Fruit fly (Drosophila melanogaster) whole organism, embryonic: ENCODE data around the gene opa.

ENCODE experiments used
- Ada2b ChIP-seq: fragments of 200-800 bp; sonication (Bioruptor generic); IDR thresholded peaks from 2 replicates; pipeline ENCODE4 v1.3.6; 2022; ENCODE audit warnings: missing biosample characterization, missing genetic modification characterization
- Aef1 ChIP-seq: fragments of 200-800 bp; sonication (Bioruptor generic); IDR thresholded peaks from 3 replicates; pipeline ENCODE4 v1.3.6; 2022; ENCODE audit warnings: missing biosample characterization, missing genetic modification characterization
- CG10147 ChIP-seq: fragments of 200-800 bp; sonication (Bioruptor generic); optimal IDR thresholded peaks from 2 replicates; lab custom pipeline; 2019; ENCODE audit warnings: missing biosample characterization, mild to moderate bottlenecking, missing genetic modification characterization, moderate library complexity
- CG10462 ChIP-seq: fragments of 200-800 bp; sonication (Bioruptor generic); optimal IDR thresholded peaks from 2 replicates; lab custom pipeline; 2016; ENCODE audit warnings: missing biosample characterization, missing genetic modification characterization
- CG11093 ChIP-seq: fragments of 200-800 bp; sonication (Bioruptor generic); IDR thresholded peaks from 3 replicates; pipeline ENCODE4 v1.3.6; 2022; ENCODE audit warnings: missing biosample characterization, missing genetic modification characterization
- CG12659 ChIP-seq: fragments of 200-800 bp; sonication (Bioruptor generic); optimal IDR thresholded peaks from 3 replicates; lab custom pipeline; 2017; ENCODE audit warnings: mild to moderate bottlenecking, missing biosample characterization, missing genetic modification reagents, missing genetic modification characterization
- CG13894 ChIP-seq: fragments of 200-800 bp; sonication (Bioruptor generic); optimal IDR thresholded peaks from 3 replicates; lab custom pipeline; 2018; ENCODE audit warnings: missing biosample characterization, mild to moderate bottlenecking, missing genetic modification characterization, moderate library complexity
- CG14050 ChIP-seq: fragments of 200-800 bp; sonication (Bioruptor generic); IDR thresholded peaks from 3 replicates; pipeline ENCODE4 v1.3.6; 2022; ENCODE audit warnings: missing biosample characterization, missing genetic modification characterization
- CG14667 ChIP-seq: fragments of 200-800 bp; sonication (Bioruptor generic); IDR thresholded peaks from 2 replicates; pipeline ENCODE4 v1.3.6; 2022; ENCODE audit warnings: missing biosample characterization, missing genetic modification characterization
- CG1647 ChIP-seq: fragments of 200-800 bp; sonication (Bioruptor generic); optimal IDR thresholded peaks from 3 replicates; lab custom pipeline; 2016; ENCODE audit warnings: missing biosample characterization, missing genetic modification characterization
- CG17186 ChIP-seq: fragments of 200-800 bp; sonication (Bioruptor generic); optimal IDR thresholded peaks from 3 replicates; lab custom pipeline; 2017; ENCODE audit warnings: missing biosample characterization, missing genetic modification reagents, missing genetic modification characterization
- CG1792 ChIP-seq: fragments of 200-800 bp; sonication (Bioruptor generic); optimal IDR thresholded peaks from 2 replicates; lab custom pipeline; 2016; ENCODE audit warnings: missing biosample characterization, missing genetic modification characterization
- CG18262 ChIP-seq: fragments of 200-800 bp; optimal IDR thresholded peaks from 3 replicates; lab custom pipeline; 2019; ENCODE audit warnings: missing biosample characterization, mild to moderate bottlenecking, missing genetic modification characterization, moderate library complexity
- CG2678 ChIP-seq: fragments of 200-800 bp; sonication (Bioruptor generic); optimal IDR thresholded peaks from 3 replicates; lab custom pipeline; 2019; ENCODE audit warnings: missing biosample characterization, mild to moderate bottlenecking, missing genetic modification characterization, moderate library complexity
- CG2712 ChIP-seq: fragments of 200-800 bp; optimal IDR thresholded peaks from 3 replicates; lab custom pipeline; 2019; ENCODE audit warnings: missing biosample characterization, mild to moderate bottlenecking, missing genetic modification characterization, moderate library complexity
- CG3065 ChIP-seq: fragments of 200-800 bp; sonication (Bioruptor generic); optimal IDR thresholded peaks from 2 replicates; lab custom pipeline; 2016; ENCODE audit warnings: missing biosample characterization, missing genetic modification characterization
- CG33213 ChIP-seq: fragments of 200-800 bp; sonication (Bioruptor generic); optimal IDR thresholded peaks from 3 replicates; lab custom pipeline; 2016; ENCODE audit warnings: missing biosample characterization, missing genetic modification characterization
- CG4360 ChIP-seq: fragments of 200-800 bp; sonication (Bioruptor generic); IDR thresholded peaks from 2 replicates; pipeline ENCODE4 v1.3.6; 2022; ENCODE audit warnings: missing biosample characterization, missing genetic modification characterization
- CG7271 ChIP-seq: fragments of 200-800 bp; sonication (Bioruptor generic); optimal IDR thresholded peaks from 2 replicates; lab custom pipeline; 2018; ENCODE audit warnings: missing biosample characterization, mild to moderate bottlenecking, missing genetic modification characterization, moderate library complexity
- CG8388 ChIP-seq: fragments of 200-800 bp; sonication (Bioruptor generic); optimal IDR thresholded peaks from 2 replicates; lab custom pipeline; 2019; ENCODE audit warnings: missing biosample characterization, mild to moderate bottlenecking, missing genetic modification characterization, moderate library complexity
- CG9215 ChIP-seq: fragments of 200-800 bp; sonication (Bioruptor generic); IDR thresholded peaks from 2 replicates; pipeline ENCODE4 v1.3.6; 2022; ENCODE audit warnings: missing biosample characterization, missing genetic modification characterization
- CG9437 ChIP-seq: fragments of 200-800 bp; sonication (Bioruptor generic); optimal IDR thresholded peaks from 2 replicates; lab custom pipeline; 2018; ENCODE audit warnings: missing biosample characterization, mild to moderate bottlenecking, missing genetic modification characterization
- Deaf1 ChIP-seq: fragments of 200-800 bp; optimal IDR thresholded peaks from 3 replicates; lab custom pipeline; 2019; ENCODE audit warnings: missing biosample characterization, mild to moderate bottlenecking, missing genetic modification characterization, moderate library complexity
- Doc2 ChIP-seq: fragments of 200-800 bp; sonication (Bioruptor generic); IDR thresholded peaks from 2 replicates; pipeline ENCODE4 v1.3.6; 2022; ENCODE audit warnings: missing biosample characterization, missing genetic modification characterization
- Elba2 ChIP-seq: fragments of 200-800 bp; sonication (Bioruptor generic); optimal IDR thresholded peaks from 3 replicates; lab custom pipeline; 2016; ENCODE audit warnings: missing biosample characterization, missing genetic modification characterization
- Fer1 ChIP-seq: fragments of 200-800 bp; sonication (Bioruptor generic); optimal IDR thresholded peaks from 2 replicates; lab custom pipeline; 2017; ENCODE audit warnings: missing biosample characterization, mild to moderate bottlenecking, missing genetic modification characterization
- Hand ChIP-seq: fragments of 200-800 bp; sonication (Bioruptor generic); optimal IDR thresholded peaks from 2 replicates; lab custom pipeline; 2017; ENCODE audit warnings: mild to moderate bottlenecking, missing biosample characterization, missing genetic modification reagents, missing genetic modification characterization
- HmgD ChIP-seq: fragments of 200-800 bp; sonication (Bioruptor generic); optimal IDR thresholded peaks from 3 replicates; lab custom pipeline; 2016; ENCODE audit warnings: missing biosample characterization, missing genetic modification characterization
- Hmx ChIP-seq: fragments of 200-800 bp; sonication (Bioruptor generic); optimal IDR thresholded peaks from 2 replicates; lab custom pipeline; 2016; ENCODE audit warnings: missing biosample characterization, missing genetic modification characterization
- Hsf ChIP-seq: fragments of 200-800 bp; sonication (Bioruptor generic); optimal IDR thresholded peaks from 3 replicates; lab custom pipeline; 2016; ENCODE audit warnings: missing biosample characterization, missing genetic modification characterization
- Lpt ChIP-seq: fragments of >200 bp; optimal IDR thresholded peaks from 2 replicates; lab custom pipeline; 2018; ENCODE audit warnings: missing biosample characterization, missing genetic modification characterization
- NC2β ChIP-seq: fragments of 200-800 bp; sonication (Bioruptor generic); optimal IDR thresholded peaks from 2 replicates; lab custom pipeline; 2016; ENCODE audit warnings: missing biosample characterization, missing genetic modification characterization
- Oaz ChIP-seq: fragments of 200-800 bp; sonication (Bioruptor generic); IDR thresholded peaks from 2 replicates; pipeline ENCODE4 v1.3.6; 2022; ENCODE audit warnings: missing biosample characterization, missing genetic modification characterization
- Rfx ChIP-seq: fragments of 200-800 bp; sonication (Bioruptor generic); IDR thresholded peaks from 2 replicates; pipeline ENCODE4 v1.3.6; 2022; ENCODE audit warnings: missing biosample characterization, missing genetic modification characterization
- Rx ChIP-seq: fragments of 200-800 bp; sonication (Bioruptor generic); IDR thresholded peaks from 2 replicates; pipeline ENCODE4 v1.3.6; 2022; ENCODE audit warnings: missing biosample characterization, missing genetic modification characterization
- ap ChIP-seq: fragments of 200-800 bp; sonication (Bioruptor generic); IDR thresholded peaks from 2 replicates; pipeline ENCODE4 v1.3.6; 2022; ENCODE audit warnings: missing biosample characterization, missing genetic modification characterization
- crc ChIP-seq: fragments of 200-800 bp; sonication (Bioruptor generic); optimal IDR thresholded peaks from 2 replicates; lab custom pipeline; 2016; ENCODE audit warnings: missing biosample characterization, missing genetic modification characterization
- croc ChIP-seq: fragments of 200-800 bp; sonication (Bioruptor generic); conservative IDR thresholded peaks from 3 replicates; pipeline ENCODE4 v1.3.6; 2022; ENCODE audit warnings: missing biosample characterization, missing genetic modification characterization
- dimm ChIP-seq: fragments of 200-800 bp; sonication (Bioruptor generic); IDR thresholded peaks from 2 replicates; pipeline ENCODE4 v1.3.6; 2022; ENCODE audit warnings: missing biosample characterization, missing genetic modification characterization
- ems ChIP-seq: fragments of 200-800 bp; sonication (Bioruptor generic); optimal IDR thresholded peaks from 3 replicates; lab custom pipeline; 2016; ENCODE audit warnings: missing biosample characterization, missing genetic modification characterization
- eve ChIP-seq, 2 experiments: fragments of >200 bp; optimal IDR thresholded peaks; 2 replicates each; lab custom pipeline; 2017; ENCODE audit warnings: missing biosample characterization in 2 of 2, missing genetic modification characterization in 2 of 2
- ewg ChIP-seq: fragments of 200-800 bp; sonication (Bioruptor generic); optimal IDR thresholded peaks from 3 replicates; lab custom pipeline; 2017; ENCODE audit warnings: mild to moderate bottlenecking, missing biosample characterization, missing genetic modification reagents, missing genetic modification characterization
- fd3F ChIP-seq: fragments of 200-800 bp; sonication (Bioruptor generic); optimal IDR thresholded peaks from 2 replicates; lab custom pipeline; 2018; ENCODE audit warnings: missing biosample characterization, mild to moderate bottlenecking, missing genetic modification characterization, moderate library complexity
- fd96Cb ChIP-seq: fragments of 200-800 bp; sonication (Bioruptor generic); optimal IDR thresholded peaks from 2 replicates; lab custom pipeline; 2018; ENCODE audit warnings: missing biosample characterization, mild to moderate bottlenecking, missing genetic modification characterization, moderate library complexity
- ham ChIP-seq: fragments of 200-800 bp; sonication (Bioruptor generic); IDR thresholded peaks from 2 replicates; pipeline ENCODE4 v1.3.6; 2022; ENCODE audit warnings: missing biosample characterization, missing genetic modification characterization
- jumu ChIP-seq: fragments of 200-800 bp; sonication (Bioruptor generic); optimal IDR thresholded peaks from 3 replicates; lab custom pipeline; 2016; ENCODE audit warnings: missing biosample characterization, missing genetic modification characterization
- ken ChIP-seq: fragments of 200-800 bp; sonication (Bioruptor generic); IDR thresholded peaks from 3 replicates; pipeline ENCODE4 v1.3.6; 2022; ENCODE audit warnings: missing biosample characterization, missing genetic modification characterization
- repo ChIP-seq: fragments of 200-800 bp; sonication (Bioruptor generic); optimal IDR thresholded peaks from 2 replicates; lab custom pipeline; 2016; ENCODE audit warnings: missing biosample characterization, missing genetic modification characterization
- scrt ChIP-seq: fragments of 200-800 bp; sonication (Bioruptor generic); optimal IDR thresholded peaks from 2 replicates; lab custom pipeline; 2018; ENCODE audit warnings: missing biosample characterization, mild to moderate bottlenecking, missing genetic modification characterization, moderate library complexity
- sr ChIP-seq: fragments of 200-800 bp; sonication (Bioruptor generic); IDR thresholded peaks from 3 replicates; pipeline ENCODE4 v1.3.6; 2022; ENCODE audit warnings: missing biosample characterization, missing genetic modification characterization
- toy ChIP-seq: fragments of 200-800 bp; sonication (Bioruptor generic); IDR thresholded peaks from 2 replicates; pipeline ENCODE4 v1.3.6; 2022; ENCODE audit warnings: missing biosample characterization, missing genetic modification characterization
- unc-4 ChIP-seq: fragments of 200-800 bp; sonication (Bioruptor generic); IDR thresholded peaks from 2 replicates; pipeline ENCODE4 v1.3.6; 2022; ENCODE audit warnings: missing biosample characterization, missing genetic modification characterization; ENCODE audit not compliant: partially characterized antibody
- z ChIP-seq: fragments of 200-800 bp; sonication (Bioruptor generic); IDR thresholded peaks from 3 replicates; pipeline ENCODE4 v1.3.6; 2022; ENCODE audit warnings: missing biosample characterization, missing genetic modification characterization

The opa gene

DNA sequence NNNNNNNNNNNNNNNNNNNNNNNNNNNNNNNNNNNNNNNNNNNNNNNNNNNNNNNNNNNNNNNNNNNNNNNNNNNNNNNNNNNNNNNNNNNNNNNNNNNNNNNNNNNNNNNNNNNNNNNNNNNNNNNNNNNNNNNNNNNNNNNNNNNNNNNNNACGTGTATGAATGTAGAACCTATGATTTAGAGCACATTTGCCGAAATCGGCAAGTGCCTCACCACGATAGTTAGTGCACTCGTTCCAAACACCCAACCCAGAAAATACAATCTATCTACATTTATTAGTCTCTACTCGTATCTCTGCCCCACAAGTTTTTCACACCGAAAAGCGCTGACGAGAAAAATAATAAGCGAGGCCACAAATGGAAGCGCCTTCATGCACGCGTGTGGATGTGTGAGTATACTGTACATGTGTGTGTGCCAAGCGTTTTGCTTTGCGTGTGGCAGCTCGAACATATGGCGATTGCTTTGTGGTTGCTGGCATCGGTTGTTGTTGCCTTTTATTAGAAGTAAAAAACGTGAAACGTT is 48.4 kb upstream of the opa start (continued):
- TF ChIP-seq Elba2 (GFP tag; lab: Kevin White, UChicago): no peak
- TF ChIP-seq ken (GFP tag; lab: Robert Waterston, UW): no peak
- TF ChIP-seq ewg (GFP tag; lab: Kevin White, UChicago): no peak
- no peak for TF ChIP-seq CG9215 (GFP tag; lab: Robert Waterston, UW)
- TF ChIP-seq Fer1 (GFP tag; lab: Kevin White, UChicago): no peak
- no peak for TF ChIP-seq toy
- peak; percentile 36 for TF ChIP-seq Lpt (GFP tag; lab: Kevin White, UChicago)
- TF ChIP-seq CG2712 (tag; lab: Kevin White, UChicago): peak; percentile 43
- TF ChIP-seq ap: no peak
- TF ChIP-seq CG7271 (tag; lab: Kevin White, UChicago): no peak
- TF ChIP-seq CG11093 (GFP tag; lab: Robert Waterston, UW): no peak
- no peak for TF ChIP-seq CG14667 (GFP tag; lab: Robert Waterston, UW)
- no peak for TF ChIP-seq dimm (GFP tag; lab: Robert Waterston, UW)
- TF ChIP-seq Oaz (GFP tag; lab: Robert Waterston, UW): no peak
- TF ChIP-seq CG13894 (tag; lab: Kevin White, UChicago): no peak
- peak; percentile 23 for TF ChIP-seq CG18262 (tag; lab: Kevin White, UChicago)
- no peak for TF ChIP-seq ham
- TF ChIP-seq croc (GFP tag; lab: Robert Waterston, UW): no peak
- peak; percentile 4 for TF ChIP-seq Hsf
- TF ChIP-seq HmgD (GFP tag; lab: Kevin White, UChicago): no peak
- TF ChIP-seq fd3F (GFP tag; lab: Kevin White, UChicago): no peak
- TF ChIP-seq ems: no peak
- no peak for TF ChIP-seq NC2β (GFP tag; lab: Kevin White, UChicago)
- TF ChIP-seq CG1792 (GFP tag; lab: Kevin White, UChicago): no peak
- peak; percentile 30 for TF ChIP-seq CG10147 (GFP tag; lab: Kevin White, UChicago)
- TF ChIP-seq CG3065 (GFP tag; lab: Kevin White, UChicago): no peak
- no peak for TF ChIP-seq CG10462 (GFP tag; lab: Kevin White, UChicago)
- TF ChIP-seq CG2678 (tag; lab: Kevin White, UChicago): peak; percentile 40
- no peak for TF ChIP-seq Aef1 (GFP tag; lab: Robert Waterston, UW)
- TF ChIP-seq eve (GFP tag; optimal IDR thresholded peaks at IDR 0.05; lab: Kevin White, UChicago): no peak
- peak; percentile 89 for TF ChIP-seq CG4360 (GFP tag; lab: Robert Waterston, UW)
- no peak for TF ChIP-seq repo (GFP tag; lab: Kevin White, UChicago)
- no peak for TF ChIP-seq CG14050
- peak; percentile 52 for TF ChIP-seq unc-4
- TF ChIP-seq CG33213: no peak
- no peak for TF ChIP-seq sr (GFP tag; lab: Robert Waterston, UW)
- TF ChIP-seq CG17186 (GFP tag; lab: Kevin White, UChicago): no peak
- no peak for TF ChIP-seq jumu (GFP tag; lab: Kevin White, UChicago)
- TF ChIP-seq CG9437 (GFP tag; lab: Kevin White, UChicago): no peak
- no peak for TF ChIP-seq Hand (GFP tag; lab: Kevin White, UChicago)
- no peak for TF ChIP-seq CG12659 (GFP tag; lab: Kevin White, UChicago)
- 0 out of 2 replicates have a peak, but pooled peaks have one; percentile 6 for TF ChIP-seq Rx
- no peak for TF ChIP-seq Ada2b (GFP tag; lab: Robert Waterston, UW)
- no peak for TF ChIP-seq Doc2 (GFP tag; lab: Robert Waterston, UW)
- no peak for TF ChIP-seq fd96Cb (tag; lab: Kevin White, UChicago)
- no peak for TF ChIP-seq Hmx (GFP tag; lab: Kevin White, UChicago)
- peak; percentile 77; the same call in 2 of the 3 replicates for TF ChIP-seq z (GFP tag; lab: Robert Waterston, UW)
- TF ChIP-seq crc (GFP tag; lab: Kevin White, UChicago): no peak
- no peak for TF ChIP-seq scrt (GFP tag; lab: Kevin White, UChicago)
- TF ChIP-seq Deaf1 (tag; lab: Kevin White, UChicago): no peak
- peak; percentile 46 for TF ChIP-seq Rfx
- no peak for TF ChIP-seq CG1647
- peak; percentile 27 for TF ChIP-seq CG8388 (GFP tag; lab: Kevin White, UChicago)
